Fruit fly (Drosophila melanogaster) whole organism, embryonic: ENCODE results near the gene Plzf.

Experiments used
- Antp ChIP-seq: fragments of 200-800 bp; sonication (Bioruptor generic); optimal IDR thresholded peaks from 3 replicates; lab custom pipeline; 2016; ENCODE audit warnings: missing biosample characterization, missing genetic modification characterization
- CG1024 ChIP-seq: fragments of 200-800 bp; sonication (Bioruptor generic); IDR thresholded peaks from 2 replicates; pipeline ENCODE4 v1.3.6; 2022; ENCODE audit warnings: missing biosample characterization, missing genetic modification characterization
- CG10267 ChIP-seq: fragments of 200-800 bp; sonication (Bioruptor generic); optimal IDR thresholded peaks from 2 replicates; lab custom pipeline; 2018; ENCODE audit warnings: missing biosample characterization, mild to moderate bottlenecking, missing genetic modification characterization, moderate library complexity
- CG10366 ChIP-seq: fragments of 200-800 bp; sonication (Bioruptor generic); IDR thresholded peaks from 2 replicates; pipeline ENCODE4 v1.3.6; 2022; ENCODE audit warnings: missing biosample characterization, missing genetic modification characterization
- CG10462 ChIP-seq: fragments of 200-800 bp; sonication (Bioruptor generic); optimal IDR thresholded peaks from 2 replicates; lab custom pipeline; 2016; ENCODE audit warnings: missing biosample characterization, missing genetic modification characterization
- CG10959 ChIP-seq: fragments of 200-800 bp; sonication (Bioruptor generic); IDR thresholded peaks from 2 replicates; pipeline ENCODE4 v1.3.6; 2022; ENCODE audit warnings: missing biosample characterization, missing genetic modification characterization
- CG16779 ChIP-seq: fragments of 200-800 bp; sonication (Bioruptor generic); IDR thresholded peaks from 2 replicates; pipeline ENCODE4 v1.3.6; 2022; ENCODE audit warnings: missing biosample characterization, missing genetic modification characterization
- CG17186 ChIP-seq: fragments of 200-800 bp; sonication (Bioruptor generic); optimal IDR thresholded peaks from 3 replicates; lab custom pipeline; 2017; ENCODE audit warnings: missing biosample characterization, missing genetic modification reagents, missing genetic modification characterization
- CG17802 ChIP-seq: fragments of 200-800 bp; sonication (Bioruptor generic); optimal IDR thresholded peaks from 2 replicates; lab custom pipeline; 2018; ENCODE audit warnings: missing biosample characterization, mild to moderate bottlenecking, missing genetic modification characterization, moderate library complexity
- CG17829 ChIP-seq: fragments of 200-800 bp; optimal IDR thresholded peaks from 2 replicates; lab custom pipeline; 2019; ENCODE audit warnings: missing biosample characterization, mild to moderate bottlenecking, missing genetic modification characterization, moderate library complexity
- CG2678 ChIP-seq: fragments of 200-800 bp; sonication (Bioruptor generic); optimal IDR thresholded peaks from 3 replicates; lab custom pipeline; 2019; ENCODE audit warnings: missing biosample characterization, mild to moderate bottlenecking, missing genetic modification characterization, moderate library complexity
- CG3163 ChIP-seq: fragments of 200-800 bp; sonication (Bioruptor generic); optimal IDR thresholded peaks from 3 replicates; lab custom pipeline; 2016; ENCODE audit warnings: missing biosample characterization, missing genetic modification characterization
- CG32767 ChIP-seq: fragments of 200-800 bp; sonication (Bioruptor generic); IDR thresholded peaks from 2 replicates; pipeline ENCODE4 v1.3.6; 2022; ENCODE audit warnings: missing biosample characterization, missing genetic modification characterization
- CG3281 ChIP-seq: fragments of 200-800 bp; sonication (Bioruptor generic); optimal IDR thresholded peaks from 3 replicates; lab custom pipeline; 2017; ENCODE audit warnings: missing biosample characterization, mild to moderate bottlenecking, missing genetic modification characterization
- CG34422 ChIP-seq: fragments of 200-800 bp; sonication (Bioruptor generic); IDR thresholded peaks from 3 replicates; pipeline ENCODE4 v1.3.6; 2022; ENCODE audit warnings: missing biosample characterization, missing genetic modification characterization
- CG3847 ChIP-seq: fragments of 200-800 bp; sonication (Bioruptor generic); IDR thresholded peaks from 2 replicates; pipeline ENCODE4 v1.3.6; 2022; ENCODE audit warnings: missing biosample characterization, missing genetic modification characterization
- CG3995 ChIP-seq: fragments of 200-800 bp; sonication (Bioruptor generic); optimal IDR thresholded peaks from 3 replicates; lab custom pipeline; 2016; ENCODE audit warnings: missing biosample characterization, missing genetic modification characterization
- CG6175 ChIP-seq: fragments of 200-800 bp; sonication (Bioruptor generic); IDR thresholded peaks from 3 replicates; pipeline ENCODE4 v1.3.6; 2022; ENCODE audit warnings: missing biosample characterization, missing genetic modification characterization
- CG7271 ChIP-seq: fragments of 200-800 bp; sonication (Bioruptor generic); optimal IDR thresholded peaks from 2 replicates; lab custom pipeline; 2018; ENCODE audit warnings: missing biosample characterization, mild to moderate bottlenecking, missing genetic modification characterization, moderate library complexity
- CG7357 ChIP-seq: fragments of 200-800 bp; sonication (Bioruptor generic); IDR thresholded peaks from 3 replicates; pipeline ENCODE4 v1.3.6; 2022; ENCODE audit warnings: missing biosample characterization, missing genetic modification characterization
- CG7839 ChIP-seq: fragments of 200-800 bp; sonication (Bioruptor generic); optimal IDR thresholded peaks from 3 replicates; lab custom pipeline; 2018; ENCODE audit warnings: missing biosample characterization, mild to moderate bottlenecking, missing genetic modification characterization, moderate library complexity
- CG9727 ChIP-seq: fragments of 200-800 bp; sonication (Bioruptor generic); optimal IDR thresholded peaks from 3 replicates; lab custom pipeline; 2017; ENCODE audit warnings: missing biosample characterization, mild to moderate bottlenecking, missing genetic modification characterization
- D19B ChIP-seq: fragments of 200-800 bp; sonication (Bioruptor generic); optimal IDR thresholded peaks from 2 replicates; lab custom pipeline; 2017; ENCODE audit warnings: missing biosample characterization, mild to moderate bottlenecking, missing genetic modification characterization
- Deaf1 ChIP-seq: fragments of 200-800 bp; optimal IDR thresholded peaks from 3 replicates; lab custom pipeline; 2019; ENCODE audit warnings: missing biosample characterization, mild to moderate bottlenecking, missing genetic modification characterization, moderate library complexity
- HLH54F ChIP-seq: fragments of 200-800 bp; sonication (Bioruptor generic); optimal IDR thresholded peaks from 3 replicates; lab custom pipeline; 2016; ENCODE audit warnings: missing biosample characterization, missing genetic modification characterization
- Hmr ChIP-seq: fragments of 200-800 bp; sonication (Bioruptor generic); optimal IDR thresholded peaks from 3 replicates; lab custom pipeline; 2017; ENCODE audit warnings: mild to moderate bottlenecking, missing biosample characterization, missing genetic modification reagents, missing genetic modification characterization
- Hmx ChIP-seq: fragments of 200-800 bp; sonication (Bioruptor generic); optimal IDR thresholded peaks from 2 replicates; lab custom pipeline; 2016; ENCODE audit warnings: missing biosample characterization, missing genetic modification characterization
- Hr39 ChIP-seq: fragments of >200 bp; optimal IDR thresholded peaks from 2 replicates; lab custom pipeline; 2017
- Hsf ChIP-seq: fragments of 200-800 bp; sonication (Bioruptor generic); optimal IDR thresholded peaks from 3 replicates; lab custom pipeline; 2016; ENCODE audit warnings: missing biosample characterization, missing genetic modification characterization
- MBD-R2 ChIP-seq: fragments of 200-800 bp; sonication (Bioruptor generic); IDR thresholded peaks from 2 replicates; pipeline ENCODE4 v1.3.6; 2022; ENCODE audit warnings: missing biosample characterization, missing genetic modification characterization
- Oaz ChIP-seq: fragments of 200-800 bp; sonication (Bioruptor generic); IDR thresholded peaks from 2 replicates; pipeline ENCODE4 v1.3.6; 2022; ENCODE audit warnings: missing biosample characterization, missing genetic modification characterization
- Ravus ChIP-seq: fragments of 200-800 bp; sonication (Bioruptor generic); IDR thresholded peaks from 2 replicates; pipeline ENCODE4 v1.3.6; 2022; ENCODE audit warnings: missing biosample characterization, missing genetic modification characterization
- Rx ChIP-seq: fragments of 200-800 bp; sonication (Bioruptor generic); IDR thresholded peaks from 2 replicates; pipeline ENCODE4 v1.3.6; 2022; ENCODE audit warnings: missing biosample characterization, missing genetic modification characterization
- Sry-β ChIP-seq: fragments of 200-800 bp; sonication (Bioruptor generic); optimal IDR thresholded peaks from 2 replicates; lab custom pipeline; 2018; ENCODE audit warnings: missing biosample characterization, mild to moderate bottlenecking, missing genetic modification characterization, moderate library complexity
- Stat92E ChIP-seq, 3 experiments: fragments of >200 bp in 2 of 3; fragments of 200-800 bp in 1 of 3; sonication (Bioruptor generic) in 1 of 3; optimal IDR thresholded peaks; 2 replicates each; lab custom pipeline; 2017 to 2019; ENCODE audit warnings: missing biosample characterization in 3 of 3, missing genetic modification characterization in 3 of 3, mild to moderate bottlenecking in 1 of 3, moderate library complexity in 1 of 3
- caup ChIP-seq: fragments of 200-800 bp; sonication (Bioruptor generic); optimal IDR thresholded peaks from 3 replicates; lab custom pipeline; 2017; ENCODE audit warnings: missing biosample characterization, mild to moderate bottlenecking, missing genetic modification characterization, moderate library complexity; ENCODE audit not compliant: severe bottlenecking
- chif ChIP-seq, 2 experiments: fragments of 200-800 bp; sonication (Bioruptor generic); optimal IDR thresholded peaks; 3 replicates each; lab custom pipeline; 2016; ENCODE audit warnings: missing biosample characterization in 2 of 2, missing genetic modification characterization in 2 of 2
- chinmo ChIP-seq: fragments of 200-800 bp; sonication (Bioruptor generic); IDR thresholded peaks from 4 replicates; pipeline ENCODE4 v1.3.6; 2022; ENCODE audit warnings: missing biosample characterization, missing genetic modification characterization; ENCODE audit not compliant: partially characterized antibody
- corto ChIP-seq: fragments of 200-800 bp; sonication (Bioruptor generic); optimal IDR thresholded peaks from 2 replicates; lab custom pipeline; 2016; ENCODE audit warnings: missing biosample characterization, mild to moderate bottlenecking, missing genetic modification characterization, moderate library complexity
- danr ChIP-seq: fragments of 200-800 bp; sonication (Bioruptor generic); IDR thresholded peaks from 2 replicates; pipeline ENCODE4 v1.3.6; 2022; ENCODE audit warnings: missing biosample characterization, missing genetic modification characterization
- dysf ChIP-seq: fragments of 200-800 bp; sonication (Bioruptor generic); IDR thresholded peaks from 3 replicates; pipeline ENCODE4 v1.3.6; 2022; ENCODE audit warnings: missing biosample characterization, missing genetic modification characterization
- fd102C ChIP-seq: fragments of 200-800 bp; sonication (Bioruptor generic); optimal IDR thresholded peaks from 2 replicates; lab custom pipeline; 2018; ENCODE audit warnings: missing biosample characterization, mild to moderate bottlenecking, missing genetic modification characterization, moderate library complexity
- fd3F ChIP-seq: fragments of 200-800 bp; sonication (Bioruptor generic); optimal IDR thresholded peaks from 2 replicates; lab custom pipeline; 2018; ENCODE audit warnings: missing biosample characterization, mild to moderate bottlenecking, missing genetic modification characterization, moderate library complexity
- lola ChIP-seq, 3 experiments: fragments of >200 bp in 2 of 3; fragments of 200-800 bp in 1 of 3; sonication (Bioruptor generic) in 1 of 3; optimal IDR thresholded peaks; 2 replicates each; lab custom pipeline; 2017 to 2019; ENCODE audit warnings: missing biosample characterization in 3 of 3, missing genetic modification characterization in 3 of 3, mild to moderate bottlenecking in 1 of 3, moderate library complexity in 1 of 3
- mam ChIP-seq: fragments of 200-800 bp; sonication (Bioruptor generic); optimal IDR thresholded peaks from 3 replicates; lab custom pipeline; 2016; ENCODE audit warnings: missing biosample characterization, missing genetic modification characterization
- nau ChIP-seq: fragments of 200-800 bp; sonication (Bioruptor generic); optimal IDR thresholded peaks from 3 replicates; lab custom pipeline; 2017; ENCODE audit warnings: missing biosample characterization, mild to moderate bottlenecking, missing genetic modification characterization, missing genetic modification reagents
- otp ChIP-seq: fragments of 200-800 bp; sonication (Bioruptor generic); IDR thresholded peaks from 3 replicates; pipeline ENCODE4, ENCODE4 v1.3.6; 2022; ENCODE audit warnings: missing biosample characterization, missing genetic modification characterization
- sens ChIP-seq: fragments of 200-800 bp; sonication (Bioruptor generic); peaks from one replicate; lab custom pipeline; 2016; ENCODE audit warnings: missing biosample characterization, missing genetic modification characterization
- vfl ChIP-seq: fragments of 200-800 bp; sonication (Bioruptor generic); optimal IDR thresholded peaks from 2 replicates; lab custom pipeline; 2016; ENCODE audit warnings: missing biosample characterization, missing genetic modification characterization

The Plzf gene

DNA sequence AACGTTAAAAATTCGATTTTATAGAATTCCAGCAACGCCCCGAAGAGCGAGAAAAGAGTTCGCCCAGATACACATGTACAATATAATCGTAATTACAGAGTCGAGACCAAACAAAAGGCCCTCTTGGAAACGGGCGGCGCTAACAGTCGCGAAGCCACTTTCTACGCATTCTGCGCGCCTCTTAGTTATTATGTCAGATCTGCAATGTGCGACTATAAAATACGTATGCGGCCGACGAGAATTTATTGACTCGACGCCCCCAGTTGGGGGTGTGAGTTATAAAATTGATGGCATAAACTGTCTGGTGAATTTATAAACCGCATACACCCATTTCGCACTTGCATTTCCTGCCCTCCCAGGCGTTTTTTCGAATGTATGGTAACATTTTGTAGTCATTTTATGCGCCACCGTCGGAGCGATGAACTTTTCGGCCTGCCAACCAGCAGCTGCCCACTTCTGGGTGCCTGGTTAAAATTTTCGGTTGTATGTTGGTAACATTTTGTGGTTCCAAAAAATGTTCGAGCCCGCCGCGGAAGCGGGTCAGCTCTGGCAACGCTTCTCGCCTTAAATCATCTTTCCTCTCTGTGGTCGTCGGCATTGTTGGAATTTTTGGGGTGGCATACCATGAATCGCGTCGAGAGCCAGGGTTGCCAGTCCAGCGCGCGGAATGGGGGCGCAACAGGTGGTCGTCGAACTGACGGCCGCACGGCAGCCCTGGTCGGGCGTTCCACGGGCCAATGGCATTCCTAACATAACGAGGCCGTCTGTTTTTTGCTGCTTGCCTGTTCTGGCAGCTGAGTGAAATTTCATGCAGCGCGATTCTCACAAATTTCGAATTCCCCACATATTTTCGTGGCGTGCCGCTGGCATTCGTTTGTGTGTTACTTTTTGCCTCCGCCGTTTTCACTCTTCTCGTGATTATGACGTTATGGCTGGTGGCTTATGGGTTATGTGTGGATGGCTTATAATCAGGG is 36.7 kb downstream of the Plzf start (continued):
- TF ChIP-seq Hmr (GFP tag; lab: Kevin White, UChicago) (peak; percentile 92), CG32767 (GFP tag; lab: Robert Waterston, UW) (no peak), chif (GFP tag; optimal IDR thresholded peaks at IDR 0.05; lab: Kevin White, UChicago) (peak; percentile 49 to 61), CG3281 (peak; percentile 62), corto (no peak), fd3F (GFP tag; lab: Kevin White, UChicago) (peak; percentile 32), CG17829 (peak; percentile 98), D19B (GFP tag; lab: Kevin White, UChicago) (peak; percentile 66), dysf (GFP tag; lab: Robert Waterston, UW) (no peak), Hsf (GFP tag; lab: Kevin White, UChicago) (peak; percentile 58), Rx (no peak), chinmo (GFP tag; lab: Robert Waterston, UW) (no peak), otp (GFP tag; lab: Robert Waterston, UW) (no peak), fd102C (peak; percentile 34), Ravus (GFP tag; lab: Robert Waterston, UW) (no peak), CG17186 (GFP tag; lab: Kevin White, UChicago) (peak; percentile 63), HLH54F (GFP tag; lab: Kevin White, UChicago) (peak; percentile 81), CG3847 (no peak), CG7357 (peak; percentile 61; the same call in 2 of the 3 replicates), CG7271 (tag; lab: Kevin White, UChicago) (peak; percentile 30), MBD-R2 (GFP tag; lab: Robert Waterston, UW) (no peak), Antp (GFP tag; lab: Kevin White, UChicago) (peak; percentile 85), nau (GFP tag; lab: Kevin White, UChicago) (no peak), CG1024 (GFP tag; lab: Robert Waterston, UW) (no peak), caup (GFP tag; lab: Kevin White, UChicago) (peak; percentile 81), CG6175 (GFP tag; lab: Robert Waterston, UW) (no peak), CG34422 (GFP tag; lab: Robert Waterston, UW) (no peak), Hr39 (no peak), CG10366 (GFP tag; lab: Robert Waterston, UW) (no peak), Stat92E (GFP tag; optimal IDR thresholded peaks at IDR 0.05; lab: Kevin White, UChicago) (peak in 1 of 3 experiments; percentile 74), CG7839 (tag; lab: Kevin White, UChicago) (peak; percentile 60), CG10267 (tag; lab: Kevin White, UChicago) (peak; percentile 55), Sry-β (GFP tag; lab: Kevin White, UChicago) (peak; percentile 19), sens (peak; percentile 97), CG17802 (tag; lab: Kevin White, UChicago) (no peak), danr (GFP tag; lab: Robert Waterston, UW) (no peak), Deaf1 (tag; lab: Kevin White, UChicago) (peak; percentile 74), vfl (GFP tag; lab: Kevin White, UChicago) (peak; percentile 18), CG2678 (tag; lab: Kevin White, UChicago) (peak; percentile 71), Oaz (GFP tag; lab: Robert Waterston, UW) (no peak), mam (GFP tag; lab: Kevin White, UChicago) (peak; percentile 75), Hmx (GFP tag; lab: Kevin White, UChicago) (no peak), CG16779 (no peak), CG3163 (peak; percentile 73), CG10959 (no peak), lola (GFP tag; optimal IDR thresholded peaks at IDR 0.05; lab: Kevin White, UChicago) (no peak), CG9727 (peak; percentile 62), CG3995 (GFP tag; lab: Kevin White, UChicago) (peak; percentile 87), CG10462 (GFP tag; lab: Kevin White, UChicago) (no peak)
